Worm (Caenorhabditis elegans): ENCODE measurements around the gene srxa-4.

DNA sequence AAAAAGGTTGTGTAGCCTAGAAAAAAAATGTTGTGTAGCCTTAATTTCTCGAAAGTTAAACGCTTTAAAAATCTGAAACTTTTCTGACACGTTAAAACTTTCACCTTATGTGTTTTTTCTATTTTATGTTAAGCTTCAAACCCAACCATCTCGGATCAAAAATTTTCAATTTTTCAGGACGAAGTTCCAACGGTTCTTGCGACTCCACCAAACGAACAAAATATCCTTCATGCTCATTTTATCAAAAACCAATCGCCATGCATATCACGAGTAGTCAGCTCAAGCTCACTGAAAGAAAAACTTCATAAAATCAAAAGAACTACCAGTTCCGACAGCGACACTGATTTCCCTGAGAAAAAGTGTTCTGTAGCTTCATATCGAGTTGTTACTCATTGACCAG lies 16.2 kb downstream of the srxa-4 start:
- TF ChIP-seq F13C5.2 (tag; optimal IDR thresholded peaks at IDR 0.05) = no peak
- TF ChIP-seq hmbx-1 (tag; optimal IDR thresholded peaks at IDR 0.05) = no peak
- TF ChIP-seq ama-1 (optimal IDR thresholded peaks at IDR 0.05) = no peak
- no peak for TF ChIP-seq tbx-11 (GFP tag; IDR thresholded peaks at IDR 0.05)
- TF ChIP-seq flt-1 (GFP tag; IDR thresholded peaks at IDR 0.05) = no peak
- TF ChIP-seq aly-1 (tag; optimal IDR thresholded peaks at IDR 0.05) = no peak
- no peak for TF ChIP-seq ceh-36 (tag; optimal IDR thresholded peaks at IDR 0.05)
- TF ChIP-seq ceh-13 (GFP tag; optimal IDR thresholded peaks at IDR 0.05) = no peak
- no peak for TF ChIP-seq pes-1 (GFP tag; IDR thresholded peaks at IDR 0.05)
- no peak for TF ChIP-seq tbx-37 (GFP tag; conservative IDR thresholded peaks at IDR 0.05)
- TF ChIP-seq scrt-1 (GFP tag; IDR thresholded peaks at IDR 0.05) = no peak
- TF ChIP-seq sea-1 (GFP tag; conservative IDR thresholded peaks at IDR 0.05) = no peak

Data from whole organism, early embryonic.